Worm (Caenorhabditis elegans): ENCODE data around the gene asp-6.

Gene asp-6

ce11 chrV:8288125-8288806, 19.5 kb upstream of the asp-6 start (continued):
- TF ChIP-seq R02D3.7 (tag; optimal IDR thresholded peaks at IDR 0.05) (no peak), aly-2 (tag; optimal IDR thresholded peaks at IDR 0.05) (no peak), F13H6.1 (tag; optimal IDR thresholded peaks at IDR 0.05) (no peak), unc-62 (GFP tag; optimal IDR thresholded peaks at IDR 0.05) (no peak), nhr-77 (tag; optimal IDR thresholded peaks at IDR 0.05) (no peak), egl-27 (tag; optimal IDR thresholded peaks at IDR 0.05) (no peak), ztf-11 (tag; optimal IDR thresholded peaks at IDR 0.05) (no peak), nhr-11 (tag; optimal IDR thresholded peaks at IDR 0.05) (no peak), nhr-25 (tag; optimal IDR thresholded peaks at IDR 0.05) (no peak), nhr-21 (tag; optimal IDR thresholded peaks at IDR 0.05) (no peak), sma-9 (GFP tag; optimal IDR thresholded peaks at IDR 0.05) (peak; percentile 98), sma-9 (tag; optimal IDR thresholded peaks at IDR 0.05) (no peak), peb-1 (tag; optimal IDR thresholded peaks at IDR 0.05) (no peak), ZK546.5 (tag; optimal IDR thresholded peaks at IDR 0.05) (no peak), sem-4 (tag; optimal IDR thresholded peaks at IDR 0.05) (no peak), ceh-16 (tag; optimal IDR thresholded peaks at IDR 0.05) (no peak), dmd-4 (tag; optimal IDR thresholded peaks at IDR 0.05) (no peak), C34F6.9 (tag; optimal IDR thresholded peaks at IDR 0.05) (peak; percentile 45), ztf-1 (GFP tag; conservative IDR thresholded peaks at IDR 0.05) (no peak), sma-3 (GFP tag; optimal IDR thresholded peaks at IDR 0.05) (no peak)

ce11 chrV:8285455-8285854, 16.7 kb upstream of the asp-6 start:
- TF ChIP-seq R02D3.7 (tag; optimal IDR thresholded peaks at IDR 0.05), result no peak
- peak; percentile 28 for TF ChIP-seq fos-1 (tag; optimal IDR thresholded peaks at IDR 0.05)

- TF ChIP-seq alr-1 (tag; optimal IDR thresholded peaks at IDR 0.05), result no peak
- no peak for TF ChIP-seq nhr-10 (tag; optimal IDR thresholded peaks at IDR 0.05)
- TF ChIP-seq fos-1 (tag; optimal IDR thresholded peaks at IDR 0.05), result no peak
- no peak for TF ChIP-seq F13H6.1 (tag; optimal IDR thresholded peaks at IDR 0.05)
Observed at ce11 chrV:8284800-8285199, 16.1 kb upstream of the asp-6 start, which contains the start of gene slc-17.5. slc-17.5 (minus strand) TSS chrV:8284900.

ce11 chrV:8282933-8283332, 14.2 kb upstream of the asp-6 start:
- TF ChIP-seq gmeb-1 (tag; optimal IDR thresholded peaks at IDR 0.05), result no peak
- no peak for TF ChIP-seq C34F6.9 (tag; optimal IDR thresholded peaks at IDR 0.05)
- TF ChIP-seq lin-39 (tag; optimal IDR thresholded peaks at IDR 0.05), result no peak
- TF ChIP-seq dmd-4 (tag; optimal IDR thresholded peaks at IDR 0.05), result no peak
- no peak for TF ChIP-seq sma-3 (GFP tag; optimal IDR thresholded peaks at IDR 0.05)
- no peak for TF ChIP-seq unc-55 (GFP tag; optimal IDR thresholded peaks at IDR 0.05)
- TF ChIP-seq egl-27 (tag; optimal IDR thresholded peaks at IDR 0.05), result no peak
- no peak for TF ChIP-seq aly-2 (tag; optimal IDR thresholded peaks at IDR 0.05)
- no peak for TF ChIP-seq lin-13 (GFP tag; optimal IDR thresholded peaks at IDR 0.05)
- no peak for TF ChIP-seq lin-11 (tag; optimal IDR thresholded peaks at IDR 0.05)
- no peak for TF ChIP-seq elt-1 (tag; optimal IDR thresholded peaks at IDR 0.05)
- no peak for TF ChIP-seq ztf-4 (tag; optimal IDR thresholded peaks at IDR 0.05)
- TF ChIP-seq sma-9 (GFP tag; optimal IDR thresholded peaks at IDR 0.05), result no peak
- TF ChIP-seq sma-9 (tag; optimal IDR thresholded peaks at IDR 0.05), result no peak
- TF ChIP-seq unc-39 (tag; optimal IDR thresholded peaks at IDR 0.05), result no peak
- no peak for TF ChIP-seq alr-1 (tag; optimal IDR thresholded peaks at IDR 0.05)
- TF ChIP-seq nhr-237 (tag; optimal IDR thresholded peaks at IDR 0.05), result no peak

- no peak for TF ChIP-seq blmp-1 (tag; optimal IDR thresholded peaks at IDR 0.05; ENCODE audit: insufficient read depth)
- TF ChIP-seq lin-13 (GFP tag; optimal IDR thresholded peaks at IDR 0.05), result no peak
- TF ChIP-seq sma-3 (GFP tag; optimal IDR thresholded peaks at IDR 0.05), result no peak
- no peak for TF ChIP-seq nhr-77 (tag; optimal IDR thresholded peaks at IDR 0.05)
- no peak for TF ChIP-seq lsy-2 (tag; optimal IDR thresholded peaks at IDR 0.05)
- no peak for TF ChIP-seq unc-55 (GFP tag; optimal IDR thresholded peaks at IDR 0.05)
- TF ChIP-seq fos-1 (tag; optimal IDR thresholded peaks at IDR 0.05), result no peak
- no peak for TF ChIP-seq ama-1 (optimal IDR thresholded peaks at IDR 0.05)
- TF ChIP-seq ztf-4 (tag; optimal IDR thresholded peaks at IDR 0.05), result no peak
- TF ChIP-seq sem-4 (tag; optimal IDR thresholded peaks at IDR 0.05), result no peak
- no peak for TF ChIP-seq peb-1 (tag; optimal IDR thresholded peaks at IDR 0.05)
- TF ChIP-seq C34F6.9 (tag; optimal IDR thresholded peaks at IDR 0.05), result no peak
Observed at ce11 chrV:8281646-8282045, 12.9 kb upstream of the asp-6 start.
